Worm (Caenorhabditis elegans) whole organism, L4 larva: ENCODE results near the gene sta-1.

Experiments used
- dpl-1 ChIP-seq: fragments of 150-350 bp; optimal IDR thresholded peaks from 2 replicates; lab custom pipeline; 2014; ENCODE audit warnings: missing biosample characterization, missing genetic modification reagents, missing genetic modification characterization
- dve-1 ChIP-seq: sonication (generic microtip); optimal IDR thresholded peaks from 2 replicates; lab custom pipeline; 2017; ENCODE audit warnings: antibody characterized with exemption, mild to moderate bottlenecking, missing genetic modification characterization, missing compliant biosample characterization; ENCODE audit not compliant: insufficient read depth
- egl-27 ChIP-seq: sonication (generic microtip); optimal IDR thresholded peaks from 3 replicates; lab custom pipeline; 2017; ENCODE audit warnings: missing biosample characterization, missing genetic modification reagents, missing genetic modification characterization
- hif-1 ChIP-seq, 2 experiments: sonication (generic microtip); optimal IDR thresholded peaks; 2 replicates each; lab custom pipeline; 2016 to 2017; ENCODE audit warnings: missing compliant biosample characterization in 2 of 2, missing genetic modification characterization in 2 of 2, missing genetic modification reagents in 2 of 2, missing genotype in 2 of 2, mild to moderate bottlenecking in 1 of 2
- lin-38 ChIP-seq: fragments of 200-800 bp; sonication (Bioruptor generic); IDR thresholded peaks from 2 replicates; pipeline ENCODE4 v1.3.6; 2022; ENCODE audit warnings: missing genetic modification reagents, missing genetic modification characterization, missing compliant biosample characterization
- nhr-10 ChIP-seq: fragments of 150-350 bp; optimal IDR thresholded peaks from 2 replicates; lab custom pipeline; 2014; ENCODE audit warnings: missing biosample characterization, missing genetic modification characterization
- nhr-76 ChIP-seq: fragments of 150-350 bp; optimal IDR thresholded peaks from 2 replicates; lab custom pipeline; 2014; ENCODE audit warnings: missing biosample characterization, missing genetic modification characterization
- unc-130 ChIP-seq: sonication (generic microtip); optimal IDR thresholded peaks from 2 replicates; lab custom pipeline; 2016; ENCODE audit warnings: missing genetic modification reagents, missing genetic modification characterization, missing compliant biosample characterization

DNA sequence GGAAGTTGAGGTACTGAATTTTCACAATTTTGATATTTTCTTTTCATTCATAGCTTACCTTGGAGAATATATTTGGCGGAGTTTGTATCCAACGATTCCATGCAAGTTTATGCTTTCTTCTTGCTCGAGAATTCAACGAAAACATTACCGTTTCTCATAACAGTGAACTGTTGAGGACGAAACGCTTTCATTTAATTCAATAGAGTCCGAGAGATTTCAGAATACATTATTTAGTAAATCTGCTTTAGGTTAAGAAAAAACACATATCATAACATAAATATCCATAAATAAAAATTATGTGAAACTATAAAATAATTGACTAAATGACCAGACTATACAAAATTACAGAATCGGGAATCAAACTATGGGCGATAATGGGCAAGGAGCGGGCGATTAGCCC is 30.4 kb downstream of the sta-1 start, which contains the start of gene Y51H4A.941:
- TF ChIP-seq hif-1 (tag; optimal IDR thresholded peaks at IDR 0.05; lab: Kevin White, UChicago): no peak
- TF ChIP-seq nhr-10 (tag; lab: Kevin White, UChicago): no peak
- TF ChIP-seq egl-27 (tag; lab: Kevin White, UChicago): no peak
- TF ChIP-seq lin-38: no peak
- no peak for TF ChIP-seq nhr-76 (tag; lab: Kevin White, UChicago)
- TF ChIP-seq dpl-1: no peak
- TF ChIP-seq dve-1 (tag; lab: Kevin White, UChicago): no peak
- no peak for TF ChIP-seq unc-130 (GFP tag; lab: Kevin White, UChicago)
